Fruit fly (Drosophila melanogaster) whole organism, embryonic: ENCODE results near the gene RpS20.

Experiments used
- Ada2b ChIP-seq: fragments of 200-800 bp; sonication (Bioruptor generic); IDR thresholded peaks from 2 replicates; pipeline ENCODE4 v1.3.6; 2022; ENCODE audit warnings: missing biosample characterization, missing genetic modification characterization
- Aef1 ChIP-seq: fragments of 200-800 bp; sonication (Bioruptor generic); IDR thresholded peaks from 3 replicates; pipeline ENCODE4 v1.3.6; 2022; ENCODE audit warnings: missing biosample characterization, missing genetic modification characterization
- C15 ChIP-seq: fragments of 200-800 bp; sonication (Bioruptor generic); IDR thresholded peaks from 3 replicates; pipeline ENCODE4 v1.3.6; 2022; ENCODE audit warnings: missing biosample characterization, missing genetic modification characterization
- CG10147 ChIP-seq: fragments of 200-800 bp; sonication (Bioruptor generic); optimal IDR thresholded peaks from 2 replicates; lab custom pipeline; 2019; ENCODE audit warnings: missing biosample characterization, mild to moderate bottlenecking, missing genetic modification characterization, moderate library complexity
- CG10274 ChIP-seq: fragments of 200-800 bp; sonication (Bioruptor generic); optimal IDR thresholded peaks from 3 replicates; lab custom pipeline; 2017; ENCODE audit warnings: missing biosample characterization, mild to moderate bottlenecking, missing genetic modification characterization
- CG11723 ChIP-seq: fragments of 200-800 bp; sonication (Bioruptor generic); optimal IDR thresholded peaks from 2 replicates; lab custom pipeline; 2017; ENCODE audit warnings: missing biosample characterization, mild to moderate bottlenecking, missing genetic modification characterization
- CG12071 ChIP-seq: fragments of 200-800 bp; sonication (Bioruptor generic); optimal IDR thresholded peaks from 3 replicates; lab custom pipeline; 2018; ENCODE audit warnings: missing biosample characterization, mild to moderate bottlenecking, missing genetic modification characterization
- CG12744 ChIP-seq: fragments of 200-800 bp; sonication (Bioruptor generic); optimal IDR thresholded peaks from 2 replicates; lab custom pipeline; 2016; ENCODE audit warnings: missing biosample characterization, missing genetic modification characterization
- CG13296 ChIP-seq: fragments of 200-800 bp; sonication (Bioruptor generic); optimal IDR thresholded peaks from 3 replicates; lab custom pipeline; 2018; ENCODE audit warnings: missing biosample characterization, mild to moderate bottlenecking, missing genetic modification characterization
- CG14014 ChIP-seq: fragments of 200-800 bp; sonication (Bioruptor generic); IDR thresholded peaks from 2 replicates; pipeline ENCODE4 v1.3.6; 2022; ENCODE audit warnings: missing biosample characterization, missing genetic modification characterization
- CG15269 ChIP-seq: fragments of 200-800 bp; sonication (Bioruptor generic); optimal IDR thresholded peaks from 2 replicates; lab custom pipeline; 2018; ENCODE audit warnings: missing biosample characterization, mild to moderate bottlenecking, missing genetic modification characterization, moderate library complexity
- CG1647 ChIP-seq: fragments of 200-800 bp; sonication (Bioruptor generic); optimal IDR thresholded peaks from 3 replicates; lab custom pipeline; 2016; ENCODE audit warnings: missing biosample characterization, missing genetic modification characterization
- CG16779 ChIP-seq: fragments of 200-800 bp; sonication (Bioruptor generic); IDR thresholded peaks from 2 replicates; pipeline ENCODE4 v1.3.6; 2022; ENCODE audit warnings: missing biosample characterization, missing genetic modification characterization
- CG18262 ChIP-seq: fragments of 200-800 bp; optimal IDR thresholded peaks from 3 replicates; lab custom pipeline; 2019; ENCODE audit warnings: missing biosample characterization, mild to moderate bottlenecking, missing genetic modification characterization, moderate library complexity
- CG31441 ChIP-seq: fragments of 200-800 bp; sonication (Bioruptor generic); IDR thresholded peaks from 2 replicates; pipeline ENCODE4 v1.3.6; 2022; ENCODE audit warnings: missing biosample characterization, missing genetic modification characterization
- CG33557 ChIP-seq: fragments of 200-800 bp; sonication (Bioruptor generic); optimal IDR thresholded peaks from 2 replicates; lab custom pipeline; 2019; ENCODE audit warnings: missing biosample characterization, mild to moderate bottlenecking, missing genetic modification characterization, moderate library complexity
- CG3838 ChIP-seq: fragments of 200-800 bp; sonication (Bioruptor generic); optimal IDR thresholded peaks from 3 replicates; lab custom pipeline; 2016; ENCODE audit warnings: missing biosample characterization, missing genetic modification characterization
- CG3995 ChIP-seq: fragments of 200-800 bp; sonication (Bioruptor generic); optimal IDR thresholded peaks from 3 replicates; lab custom pipeline; 2016; ENCODE audit warnings: missing biosample characterization, missing genetic modification characterization
- CG42726 ChIP-seq: fragments of 200-800 bp; sonication (Bioruptor generic); IDR thresholded peaks from 2 replicates; pipeline ENCODE4 v1.3.6; 2022; ENCODE audit warnings: missing biosample characterization, missing genetic modification characterization; ENCODE audit not compliant: partially characterized antibody
- CG4730 ChIP-seq: fragments of 200-800 bp; sonication (Bioruptor generic); IDR thresholded peaks from 2 replicates; pipeline ENCODE4 v1.3.6; 2022; ENCODE audit warnings: missing biosample characterization, missing genetic modification characterization
- CG6683 ChIP-seq: fragments of 200-800 bp; sonication (Bioruptor generic); optimal IDR thresholded peaks from 2 replicates; lab custom pipeline; 2017; ENCODE audit warnings: missing biosample characterization, mild to moderate bottlenecking, missing genetic modification characterization, missing genetic modification reagents
- CG6689 ChIP-seq: fragments of 200-800 bp; sonication (Bioruptor generic); IDR thresholded peaks from 2 replicates; pipeline ENCODE4 v1.3.6; 2022; ENCODE audit warnings: missing biosample characterization, missing genetic modification characterization
- CG6854 ChIP-seq: fragments of 200-800 bp; sonication (Bioruptor generic); optimal IDR thresholded peaks from 3 replicates; lab custom pipeline; 2017; ENCODE audit warnings: missing biosample characterization, mild to moderate bottlenecking, missing genetic modification characterization
- CG7556 ChIP-seq: fragments of 200-800 bp; sonication (Bioruptor generic); optimal IDR thresholded peaks from 2 replicates; lab custom pipeline; 2017; ENCODE audit warnings: missing biosample characterization, mild to moderate bottlenecking, missing genetic modification characterization
- CG7963 ChIP-seq: fragments of 200-800 bp; sonication (Bioruptor generic); IDR thresholded peaks from 3 replicates; pipeline ENCODE4 v1.3.6; 2022; ENCODE audit warnings: missing biosample characterization, missing genetic modification characterization; ENCODE audit not compliant: partially characterized antibody
- CG8089 ChIP-seq: fragments of 200-800 bp; sonication (Bioruptor generic); optimal IDR thresholded peaks from 3 replicates; lab custom pipeline; 2016; ENCODE audit warnings: missing biosample characterization, missing genetic modification characterization
- D19B ChIP-seq: fragments of 200-800 bp; sonication (Bioruptor generic); optimal IDR thresholded peaks from 2 replicates; lab custom pipeline; 2017; ENCODE audit warnings: missing biosample characterization, mild to moderate bottlenecking, missing genetic modification characterization
- Eip74EF ChIP-seq, 2 experiments: fragments of 200-800 bp in 1 of 2; fragments of >200 bp in 1 of 2; sonication (Bioruptor generic) in 1 of 2; optimal IDR thresholded peaks; 2 replicates each; lab custom pipeline; 2017 to 2019; ENCODE audit warnings: missing biosample characterization in 2 of 2, missing genetic modification characterization in 2 of 2, mild to moderate bottlenecking in 1 of 2, moderate library complexity in 1 of 2
- Hr78 ChIP-seq, 2 experiments: fragments of 200-800 bp in 1 of 2; fragments of >200 bp in 1 of 2; sonication (Bioruptor generic) in 1 of 2; optimal IDR thresholded peaks; 2 replicates each; lab custom pipeline; 2017 to 2019; ENCODE audit warnings: missing biosample characterization in 2 of 2, missing genetic modification characterization in 2 of 2, mild to moderate bottlenecking in 1 of 2, moderate library complexity in 1 of 2
- Nf-YA ChIP-seq: fragments of 200-800 bp; sonication (Bioruptor generic); IDR thresholded peaks from 2 replicates; pipeline ENCODE4 v1.3.6; 2022; ENCODE audit warnings: missing biosample characterization, missing genetic modification characterization
- Trl ChIP-seq, 3 experiments: fragments of >200 bp in 2 of 3; fragments of 200-800 bp in 1 of 3; sonication (Bioruptor generic) in 1 of 3; optimal IDR thresholded peaks; 2 replicates in 1 of 3; 3 replicates in 2 of 3; lab custom pipeline; 2016 to 2017; ENCODE audit warnings: missing biosample characterization in 1 of 3, missing genetic modification characterization in 1 of 3
- Usf ChIP-seq: fragments of 200-800 bp; sonication (Bioruptor generic); optimal IDR thresholded peaks from 2 replicates; lab custom pipeline; 2017; ENCODE audit warnings: missing genotype, missing biosample characterization, missing genetic modification characterization
- bowl ChIP-seq: fragments of 200-800 bp; sonication (Bioruptor generic); IDR thresholded peaks from 2 replicates; pipeline ENCODE4 v1.3.6; 2022; ENCODE audit warnings: missing biosample characterization, missing genetic modification characterization
- cad ChIP-seq: fragments of >200 bp; optimal IDR thresholded peaks from 2 replicates; lab custom pipeline; 2017; ENCODE audit warnings: missing biosample characterization, missing genetic modification characterization
- dan ChIP-seq: fragments of 200-800 bp; sonication (Bioruptor generic); IDR thresholded peaks from 2 replicates; pipeline ENCODE4 v1.3.6; 2022; ENCODE audit warnings: missing biosample characterization, missing genetic modification characterization
- fd3F ChIP-seq: fragments of 200-800 bp; sonication (Bioruptor generic); optimal IDR thresholded peaks from 2 replicates; lab custom pipeline; 2018; ENCODE audit warnings: missing biosample characterization, mild to moderate bottlenecking, missing genetic modification characterization, moderate library complexity
- fru ChIP-seq: fragments of >200 bp; optimal IDR thresholded peaks from 2 replicates; lab custom pipeline; 2017
- ftz-f1 ChIP-seq: fragments of 200-800 bp; sonication (Bioruptor generic); optimal IDR thresholded peaks from 2 replicates; lab custom pipeline; 2016; ENCODE audit warnings: missing biosample characterization, missing genetic modification characterization
- gem ChIP-seq: fragments of 200-800 bp; sonication (Bioruptor generic); optimal IDR thresholded peaks from 2 replicates; lab custom pipeline; 2019; ENCODE audit warnings: missing biosample characterization, mild to moderate bottlenecking, missing genetic modification characterization, moderate library complexity
- ind ChIP-seq: fragments of 200-800 bp; sonication (Bioruptor generic); optimal IDR thresholded peaks from 3 replicates; lab custom pipeline; 2016; ENCODE audit warnings: missing biosample characterization, missing genetic modification characterization
- ken ChIP-seq: fragments of 200-800 bp; sonication (Bioruptor generic); IDR thresholded peaks from 3 replicates; pipeline ENCODE4 v1.3.6; 2022; ENCODE audit warnings: missing biosample characterization, missing genetic modification characterization
- lilli ChIP-seq: fragments of 200-800 bp; sonication (Bioruptor generic); optimal IDR thresholded peaks from 3 replicates; lab custom pipeline; 2016; ENCODE audit warnings: missing biosample characterization, missing genetic modification characterization
- nau ChIP-seq: fragments of 200-800 bp; sonication (Bioruptor generic); optimal IDR thresholded peaks from 3 replicates; lab custom pipeline; 2017; ENCODE audit warnings: missing biosample characterization, mild to moderate bottlenecking, missing genetic modification characterization, missing genetic modification reagents
- nmo ChIP-seq: fragments of 200-800 bp; sonication (Bioruptor generic); optimal IDR thresholded peaks from 2 replicates; lab custom pipeline; 2018; ENCODE audit warnings: missing biosample characterization, mild to moderate bottlenecking, missing genetic modification characterization, moderate library complexity
- org-1 ChIP-seq: fragments of 200-800 bp; sonication (Bioruptor generic); optimal IDR thresholded peaks from 2 replicates; lab custom pipeline; 2017; ENCODE audit warnings: missing biosample characterization, missing genetic modification characterization
- pb ChIP-seq: fragments of 200-800 bp; sonication (Bioruptor generic); optimal IDR thresholded peaks from 3 replicates; lab custom pipeline; 2016; ENCODE audit warnings: missing biosample characterization, missing genetic modification characterization
- pnt ChIP-seq: fragments of 200-800 bp; sonication (Bioruptor generic); optimal IDR thresholded peaks from 3 replicates; lab custom pipeline; 2016; ENCODE audit warnings: missing biosample characterization, missing genetic modification characterization
- ro ChIP-seq: fragments of 200-800 bp; sonication (Bioruptor generic); IDR thresholded peaks from 2 replicates; pipeline ENCODE4 v1.3.6; 2022; ENCODE audit warnings: missing biosample characterization, missing genetic modification characterization
- row ChIP-seq: fragments of 200-800 bp; sonication (Bioruptor generic); IDR thresholded peaks from 3 replicates; pipeline ENCODE4 v1.3.6; 2022; ENCODE audit warnings: missing biosample characterization, missing genetic modification characterization
- sob ChIP-seq: fragments of 200-800 bp; sonication (Bioruptor generic); IDR thresholded peaks from 2 replicates; pipeline ENCODE4 v1.3.6; 2022; ENCODE audit warnings: missing biosample characterization, missing genetic modification characterization
- tgo ChIP-seq: fragments of 200-800 bp; sonication (Bioruptor generic); IDR thresholded peaks from 3 replicates; pipeline ENCODE4 v1.3.6; 2022; ENCODE audit warnings: missing biosample characterization, missing genetic modification characterization

Gene RpS20

DNA sequence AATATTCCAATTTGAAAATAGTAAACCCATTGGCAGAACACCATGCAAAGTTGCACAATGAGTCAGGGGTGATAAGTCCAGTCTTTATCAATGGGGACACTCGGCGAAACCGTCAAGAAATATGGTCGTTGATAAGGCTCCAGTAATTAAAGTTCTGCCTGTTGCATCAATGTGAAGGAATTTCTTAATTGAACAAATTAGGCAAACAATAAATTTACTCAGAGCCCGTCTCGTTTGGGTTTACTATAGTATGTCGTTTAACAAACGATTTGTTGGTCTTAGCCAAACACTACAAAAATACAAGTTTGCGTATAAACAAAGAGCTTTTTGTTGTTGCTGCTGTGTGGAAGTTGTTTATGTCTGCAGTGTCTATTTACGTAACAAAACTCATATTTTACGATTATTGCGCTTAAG, 12.8 kb downstream of the RpS20 start (continued):
- peak; percentile 85 for TF ChIP-seq CG12071 (GFP tag; lab: Kevin White, UChicago)
- TF ChIP-seq ro (GFP tag; lab: Robert Waterston, UW), result no peak
- peak; percentile 87 for TF ChIP-seq fd3F (GFP tag; lab: Kevin White, UChicago)
- no peak for TF ChIP-seq CG7963 (GFP tag; lab: Robert Waterston, UW)
- TF ChIP-seq CG12744 (GFP tag; lab: Kevin White, UChicago), result peak; percentile 1
- TF ChIP-seq CG6689 (GFP tag; lab: Robert Waterston, UW), result no peak
- peak; percentile 78 for TF ChIP-seq nau (GFP tag; lab: Kevin White, UChicago)
- no peak for TF ChIP-seq pb
- no peak for TF ChIP-seq Aef1
- TF ChIP-seq CG33557 (GFP tag; lab: Kevin White, UChicago), result no peak
- no peak for TF ChIP-seq C15 (GFP tag; lab: Robert Waterston, UW)
- peak; percentile 33 for TF ChIP-seq CG10147 (GFP tag; lab: Kevin White, UChicago)
- no peak for TF ChIP-seq lilli (GFP tag; lab: Kevin White, UChicago)
- no peak for TF ChIP-seq pnt
- TF ChIP-seq CG18262 (tag; lab: Kevin White, UChicago), result no peak
- no peak for TF ChIP-seq nmo (GFP tag; lab: Kevin White, UChicago)
- TF ChIP-seq CG14014 (GFP tag; lab: Robert Waterston, UW), result peak; percentile 49; the same call in 1 of the 2 replicates
- TF ChIP-seq gem (tag; lab: Kevin White, UChicago), result peak; percentile 46
- TF ChIP-seq CG31441 (GFP tag; lab: Robert Waterston, UW), result no peak
- no peak for TF ChIP-seq Usf (GFP tag; lab: Kevin White, UChicago)
- TF ChIP-seq Nf-YA, result no peak
- no peak for TF ChIP-seq CG10274 (GFP tag; lab: Kevin White, UChicago)
- TF ChIP-seq CG42726 (GFP tag; lab: Robert Waterston, UW), result no peak
- peak in 1 of 2 experiments; percentile 1 for TF ChIP-seq Eip74EF (GFP tag; optimal IDR thresholded peaks at IDR 0.05; lab: Kevin White, UChicago)
- no peak for TF ChIP-seq ftz-f1 (GFP tag; lab: Kevin White, UChicago)
- TF ChIP-seq CG6854 (GFP tag; lab: Kevin White, UChicago), result no peak
- TF ChIP-seq CG3838 (GFP tag; lab: Kevin White, UChicago), result no peak
- no peak for TF ChIP-seq cad
- no peak for TF ChIP-seq bowl
- 0 out of 3 replicates have a peak, but pooled peaks have one; percentile 9 for TF ChIP-seq row (GFP tag; lab: Robert Waterston, UW)
- peak; percentile 6 for TF ChIP-seq D19B (GFP tag; lab: Kevin White, UChicago)
- no peak for TF ChIP-seq Trl (optimal IDR thresholded peaks at IDR 0.05; lab: Kevin White, UChicago)
- TF ChIP-seq Trl (GFP tag; optimal IDR thresholded peaks at IDR 0.05; lab: Kevin White, UChicago), result no peak
- TF ChIP-seq CG7556 (GFP tag; lab: Kevin White, UChicago), result peak; percentile 35
- TF ChIP-seq CG4730 (GFP tag; lab: Robert Waterston, UW), result no peak
- no peak for TF ChIP-seq dan
- peak; percentile 46 for TF ChIP-seq CG8089 (GFP tag; lab: Kevin White, UChicago)
- TF ChIP-seq CG13296, result peak; percentile 73
- no peak for TF ChIP-seq sob (GFP tag; lab: Robert Waterston, UW)
- TF ChIP-seq fru (lab: Kevin White, UChicago), result no peak
- TF ChIP-seq CG3995 (GFP tag; lab: Kevin White, UChicago), result no peak
- TF ChIP-seq CG6683 (GFP tag; lab: Kevin White, UChicago), result peak; percentile 4
- peak; percentile 79 for TF ChIP-seq CG15269 (tag; lab: Kevin White, UChicago)
- TF ChIP-seq CG1647 (GFP tag; lab: Kevin White, UChicago), result no peak
- no peak for TF ChIP-seq CG16779 (GFP tag; lab: Robert Waterston, UW)
- no peak for TF ChIP-seq tgo (GFP tag; lab: Robert Waterston, UW)
- TF ChIP-seq CG11723 (GFP tag; lab: Kevin White, UChicago), result peak; percentile 39
- TF ChIP-seq org-1 (GFP tag; lab: Kevin White, UChicago), result peak; percentile 49
- no peak for TF ChIP-seq ken (GFP tag; lab: Robert Waterston, UW)
- no peak for TF ChIP-seq Hr78 (GFP tag; optimal IDR thresholded peaks at IDR 0.05; lab: Kevin White, UChicago)
- no peak; the same call in 1 of the 2 replicates for TF ChIP-seq Ada2b
- TF ChIP-seq ind (GFP tag; lab: Kevin White, UChicago), result no peak
